Worm (Caenorhabditis elegans) whole organism, mixed stage, embryonic: Measurements from ENCODE around the gene pri-1.

ENCODE experiments used
- blmp-1 ChIP-seq: fragments of 150-350 bp; optimal IDR thresholded peaks from 2 replicates; lab custom pipeline; 2014; ENCODE audit warnings: missing biosample characterization, missing genetic modification characterization
- ces-1 ChIP-seq: fragments of 150-350 bp; optimal IDR thresholded peaks from 2 replicates; lab custom pipeline; 2014; ENCODE audit warnings: missing biosample characterization, missing genetic modification reagents, missing genetic modification characterization
- lin-32 ChIP-seq: fragments of 200-800 bp; sonication (Bioruptor generic); optimal IDR thresholded peaks from 2 replicates; lab custom pipeline; 2018; ENCODE audit warnings: mild to moderate bottlenecking, missing genetic modification characterization, missing compliant biosample characterization
- lsy-2 ChIP-seq: fragments of 150-350 bp; optimal IDR thresholded peaks from 2 replicates; lab custom pipeline; 2014; ENCODE audit warnings: missing biosample characterization, missing genetic modification characterization
- mls-2 ChIP-seq: sonication (generic microtip); optimal IDR thresholded peaks from 2 replicates; lab custom pipeline; 2016; ENCODE audit warnings: mild to moderate bottlenecking, missing genetic modification characterization, moderate library complexity, missing compliant biosample characterization
- nhr-12 ChIP-seq: fragments of 150-350 bp; optimal IDR thresholded peaks from 2 replicates; lab custom pipeline; 2014; ENCODE audit warnings: missing biosample characterization, missing genetic modification characterization
- nhr-237 ChIP-seq: fragments of 150-350 bp; optimal IDR thresholded peaks from 2 replicates; lab custom pipeline; 2014; ENCODE audit warnings: missing biosample characterization, missing genetic modification characterization
- nhr-28 ChIP-seq: fragments of 150-350 bp; optimal IDR thresholded peaks from 2 replicates; lab custom pipeline; 2014; ENCODE audit warnings: missing biosample characterization, missing genetic modification characterization
- unc-39 ChIP-seq: fragments of 150-350 bp; optimal IDR thresholded peaks from 2 replicates; lab custom pipeline; 2014; ENCODE audit warnings: missing biosample characterization, missing genetic modification characterization
- unc-62 ChIP-seq: fragments of 150-350 bp; optimal IDR thresholded peaks from 2 replicates; lab custom pipeline; 2014; ENCODE audit warnings: missing biosample characterization, missing genetic modification reagents, missing genetic modification characterization

ce11 chrIII:9638159-9638754 is 24.2 kb upstream of the pri-1 start:
- no peak for TF ChIP-seq unc-39
- TF ChIP-seq ces-1 (GFP tag; lab: Kevin White, UChicago): no peak
- no peak for TF ChIP-seq blmp-1 (tag; lab: Kevin White, UChicago)
- TF ChIP-seq lin-32: no peak
- TF ChIP-seq lsy-2 (tag; lab: Kevin White, UChicago): no peak
- TF ChIP-seq mls-2: no peak
- no peak for TF ChIP-seq nhr-28
- no peak for TF ChIP-seq unc-62 (GFP tag; lab: Kevin White, UChicago)
- no peak for TF ChIP-seq nhr-12
- TF ChIP-seq nhr-237 (tag; lab: Kevin White, UChicago): no peak
